Worm (Caenorhabditis elegans): Measurements from ENCODE around the gene C32C4.16.

- TF ChIP-seq sox-4 (tag; optimal IDR thresholded peaks at IDR 0.05): no peak
- no peak for TF ChIP-seq mep-1 (tag; optimal IDR thresholded peaks at IDR 0.05)
- TF ChIP-seq mdl-1 (tag; optimal IDR thresholded peaks at IDR 0.05): no peak
- no peak for TF ChIP-seq zag-1 (tag; optimal IDR thresholded peaks at IDR 0.05)
- no peak for TF ChIP-seq fkh-8 (tag; optimal IDR thresholded peaks at IDR 0.05)
- no peak for TF ChIP-seq unc-86 (tag; optimal IDR thresholded peaks at IDR 0.05)
- TF ChIP-seq ztf-4 (tag; optimal IDR thresholded peaks at IDR 0.05): no peak
- no peak for TF ChIP-seq lin-35 (GFP tag; optimal IDR thresholded peaks at IDR 0.05)
- TF ChIP-seq sup-37 (GFP tag; optimal IDR thresholded peaks at IDR 0.05): no peak
- TF ChIP-seq hpl-2 (GFP tag; optimal IDR thresholded peaks at IDR 0.05): no peak
- TF ChIP-seq aly-2 (tag; optimal IDR thresholded peaks at IDR 0.05): no peak
These were observed 785 bp downstream of the C32C4.16 start, which contains the start of gene aqp-6 for ce11 chrV:10648146-10648545.

Measured in whole organism, L1 larva.